Worm (Caenorhabditis elegans) whole organism, L2 larva: ENCODE measurements around the gene AH9.1.

Source experiments
- C34F6.9 ChIP-seq: fragments of 150-350 bp; optimal IDR thresholded peaks from 2 replicates; lab custom pipeline; 2014; ENCODE audit warnings: missing biosample characterization, missing genetic modification characterization
- F13H6.1 ChIP-seq: sonication (generic microtip); optimal IDR thresholded peaks from 2 replicates; lab custom pipeline; 2016; ENCODE audit warnings: missing genetic modification characterization, missing compliant biosample characterization
- Y55F3AM.14 ChIP-seq: fragments of 200-800 bp; sonication (Bioruptor generic); optimal IDR thresholded peaks from 2 replicates; lab custom pipeline; 2018; ENCODE audit warnings: mild to moderate bottlenecking, missing genetic modification characterization, missing compliant biosample characterization
- alr-1 ChIP-seq: fragments of 150-350 bp; optimal IDR thresholded peaks from 2 replicates; lab custom pipeline; 2014; ENCODE audit warnings: missing biosample characterization, missing genetic modification characterization
- ama-1 ChIP-seq: fragments of 150-350 bp; optimal IDR thresholded peaks from 2 replicates; lab custom pipeline; 2018; ENCODE audit warnings: inconsistent platforms
- blmp-1 ChIP-seq: sonication (generic microtip); optimal IDR thresholded peaks from 2 replicates; lab custom pipeline; 2017; ENCODE audit warnings: missing genetic modification characterization, mild to moderate bottlenecking, missing compliant biosample characterization, antibody characterized with exemption, moderate library complexity; ENCODE audit not compliant: insufficient read depth
- ceh-16 ChIP-seq: fragments of 150-350 bp; optimal IDR thresholded peaks from 2 replicates; lab custom pipeline; 2014; ENCODE audit warnings: missing biosample characterization, missing genetic modification characterization
- ceh-82 ChIP-seq: fragments of 150-350 bp; optimal IDR thresholded peaks from 2 replicates; lab custom pipeline; 2014; ENCODE audit warnings: missing biosample characterization, missing genetic modification characterization
- egl-27 ChIP-seq: sonication (generic microtip); optimal IDR thresholded peaks from 3 replicates; lab custom pipeline; 2017; ENCODE audit warnings: missing biosample characterization, missing genetic modification reagents, missing genetic modification characterization
- elt-1 ChIP-seq: fragments of 150-350 bp; optimal IDR thresholded peaks from 2 replicates; lab custom pipeline; 2014; ENCODE audit warnings: missing biosample characterization, missing genetic modification characterization
- fos-1 ChIP-seq: fragments of 150-350 bp; optimal IDR thresholded peaks from 2 replicates; lab custom pipeline; 2014; ENCODE audit warnings: missing biosample characterization, missing genetic modification characterization
- gmeb-1 ChIP-seq: fragments of 150-350 bp; optimal IDR thresholded peaks from 2 replicates; lab custom pipeline; 2014; ENCODE audit warnings: missing biosample characterization, missing genetic modification characterization
- lin-11 ChIP-seq: fragments of 150-350 bp; sonication (generic microtip); optimal IDR thresholded peaks from 2 replicates; lab custom pipeline; 2014; ENCODE audit warnings: missing biosample characterization, missing genetic modification characterization, inconsistent platforms, mixed read lengths
- lin-13 ChIP-seq: fragments of 150-350 bp; optimal IDR thresholded peaks from 2 replicates; lab custom pipeline; 2014; ENCODE audit warnings: missing biosample characterization, missing genetic modification reagents, missing genetic modification characterization
- lin-39 ChIP-seq: fragments of 150-350 bp; optimal IDR thresholded peaks from 2 replicates; lab custom pipeline; 2014; ENCODE audit warnings: missing biosample characterization, missing genetic modification reagents, missing genetic modification characterization
- lsy-2 ChIP-seq, 2 experiments: fragments of 150-350 bp in 1 of 2; sonication (generic microtip) in 1 of 2; optimal IDR thresholded peaks; 2 replicates each; lab custom pipeline; 2014 to 2017; ENCODE audit warnings: missing biosample characterization in 2 of 2, missing genetic modification characterization in 2 of 2
- mab-5 ChIP-seq: fragments of 150-350 bp; optimal IDR thresholded peaks from 2 replicates; lab custom pipeline; 2014; ENCODE audit warnings: missing biosample characterization, missing genetic modification characterization
- mbf-1 ChIP-seq: sonication (generic microtip); optimal IDR thresholded peaks from 2 replicates; lab custom pipeline; 2017; ENCODE audit warnings: missing biosample characterization, missing genetic modification characterization
- mdl-1 ChIP-seq, 2 experiments: fragments of 150-350 bp in 1 of 2; sonication (generic microtip) in 1 of 2; optimal IDR thresholded peaks; 2 replicates each; lab custom pipeline; 2017; ENCODE audit warnings: missing biosample characterization in 2 of 2, missing genetic modification characterization in 2 of 2
- nhr-11 ChIP-seq: fragments of 150-350 bp; optimal IDR thresholded peaks from 2 replicates; lab custom pipeline; 2014; ENCODE audit warnings: missing biosample characterization, missing genetic modification characterization
- nhr-12 ChIP-seq: fragments of 150-350 bp; optimal IDR thresholded peaks from 2 replicates; lab custom pipeline; 2014; ENCODE audit warnings: missing biosample characterization, missing genetic modification characterization
- nhr-21 ChIP-seq: fragments of 150-350 bp; optimal IDR thresholded peaks from 2 replicates; lab custom pipeline; 2014; ENCODE audit warnings: missing biosample characterization, missing genetic modification characterization
- nhr-23 ChIP-seq: fragments of 150-350 bp; optimal IDR thresholded peaks from 2 replicates; lab custom pipeline; 2014; ENCODE audit warnings: missing biosample characterization, missing genetic modification reagents, missing genetic modification characterization
- nhr-237 ChIP-seq: fragments of 150-350 bp; optimal IDR thresholded peaks from 2 replicates; lab custom pipeline; 2014; ENCODE audit warnings: missing biosample characterization, missing genetic modification characterization
- nhr-25 ChIP-seq: fragments of 150-350 bp; sonication (generic microtip); optimal IDR thresholded peaks from 3 replicates; lab custom pipeline; 2014; ENCODE audit warnings: missing biosample characterization, missing genetic modification characterization
- nhr-6 ChIP-seq: fragments of 150-350 bp; optimal IDR thresholded peaks from 2 replicates; lab custom pipeline; 2014; ENCODE audit warnings: missing biosample characterization, missing genetic modification characterization
- peb-1 ChIP-seq: fragments of 150-350 bp; optimal IDR thresholded peaks from 2 replicates; lab custom pipeline; 2014; ENCODE audit warnings: missing biosample characterization, missing genetic modification characterization
- sem-4 ChIP-seq: fragments of 150-350 bp; optimal IDR thresholded peaks from 2 replicates; lab custom pipeline; 2014; ENCODE audit warnings: missing biosample characterization, missing genetic modification reagents, missing genetic modification characterization
- skn-1 ChIP-seq: sonication (generic microtip); optimal IDR thresholded peaks from 2 replicates; lab custom pipeline; 2017; ENCODE audit warnings: missing biosample characterization, missing genetic modification characterization
- sma-9 ChIP-seq, 2 experiments: fragments of 150-350 bp in 1 of 2; sonication (generic microtip) in 1 of 2; optimal IDR thresholded peaks; 2 replicates each; lab custom pipeline; 2014 to 2016; ENCODE audit warnings: missing genetic modification characterization in 2 of 2, mild to moderate bottlenecking in 1 of 2, missing biosample characterization in 1 of 2, missing compliant biosample characterization in 1 of 2, missing genetic modification reagents in 1 of 2, moderate library complexity in 1 of 2
- snpc-4 ChIP-seq: fragments of 150-350 bp; optimal IDR thresholded peaks from 2 replicates; lab custom pipeline; 2014; ENCODE audit warnings: missing biosample characterization, missing genetic modification characterization
- unc-39 ChIP-seq: fragments of 150-350 bp; optimal IDR thresholded peaks from 2 replicates; lab custom pipeline; 2014; ENCODE audit warnings: missing biosample characterization, missing genetic modification characterization
- unc-55 ChIP-seq: fragments of 150-350 bp; sonication (generic microtip); optimal IDR thresholded peaks from 3 replicates; lab custom pipeline; 2014; ENCODE audit warnings: missing biosample characterization, missing genetic modification reagents, missing genetic modification characterization
- unc-62 ChIP-seq: fragments of 150-350 bp; optimal IDR thresholded peaks from 2 replicates; lab custom pipeline; 2014; ENCODE audit warnings: missing biosample characterization, missing genetic modification reagents, missing genetic modification characterization
- zag-1 ChIP-seq: fragments of 150-350 bp; optimal IDR thresholded peaks from 2 replicates; lab custom pipeline; 2014; ENCODE audit warnings: missing biosample characterization, missing genetic modification characterization
- ztf-4 ChIP-seq: fragments of 150-350 bp; optimal IDR thresholded peaks from 2 replicates; lab custom pipeline; 2014; ENCODE audit warnings: missing biosample characterization, missing genetic modification characterization

AH9.1 gene

DNA sequence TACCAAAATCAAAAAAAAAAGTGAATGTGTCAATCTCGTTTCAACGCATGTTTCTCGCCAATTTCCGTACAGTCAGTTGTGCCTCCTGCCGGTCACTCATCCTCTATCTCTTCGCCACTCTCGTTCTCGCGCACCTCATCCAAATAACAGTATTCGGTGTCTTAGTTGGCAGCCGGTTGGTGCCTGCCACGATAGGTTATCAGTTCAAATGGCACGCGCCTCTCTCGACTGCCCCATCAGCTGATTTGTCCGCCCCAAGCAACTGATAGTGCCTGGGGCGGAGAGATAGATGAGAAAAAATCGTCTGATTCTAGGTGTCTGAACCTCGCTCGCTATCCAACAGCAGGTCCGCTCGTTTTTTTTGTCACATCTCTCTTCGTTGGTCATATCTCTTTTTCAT lies 31.7 kb downstream of the AH9.1 start (continued):
- TF ChIP-seq F13H6.1 (tag; lab: Kevin White, UChicago) (peak; percentile 52), mab-5 (tag; lab: Kevin White, UChicago) (no peak), peb-1 (tag; lab: Kevin White, UChicago) (peak; percentile 98), ama-1 (lab: Kevin White, UChicago) (no peak), ceh-16 (tag; lab: Kevin White, UChicago) (no peak), nhr-12 (tag; lab: Kevin White, UChicago) (no peak), gmeb-1 (tag; lab: Kevin White, UChicago) (peak; percentile 45), lsy-2 (tag; optimal IDR thresholded peaks at IDR 0.05; lab: Kevin White, UChicago) (peak in 1 of 2 experiments; percentile 27), elt-1 (tag; lab: Kevin White, UChicago) (no peak), lin-39 (tag; lab: Kevin White, UChicago) (no peak), unc-55 (GFP tag; lab: Kevin White, UChicago) (no peak), nhr-11 (tag; lab: Kevin White, UChicago) (no peak), skn-1 (tag; lab: Kevin White, UChicago) (no peak), snpc-4 (tag; lab: Kevin White, UChicago) (no peak), nhr-25 (tag; lab: Kevin White, UChicago) (peak; percentile 11), mbf-1 (tag; lab: Kevin White, UChicago) (no peak), egl-27 (tag; lab: Kevin White, UChicago) (peak; percentile 65), alr-1 (tag; lab: Kevin White, UChicago) (no peak), nhr-23 (tag; lab: Kevin White, UChicago) (no peak), fos-1 (tag; lab: Kevin White, UChicago) (peak; percentile 47)

- TF ChIP-seq lin-39 (tag; lab: Kevin White, UChicago) (no peak), nhr-23 (tag; lab: Kevin White, UChicago) (no peak), blmp-1 (peak; percentile 8), mdl-1 (tag; optimal IDR thresholded peaks at IDR 0.05; lab: Kevin White, UChicago) (no peak), lin-11 (no peak), peb-1 (tag; lab: Kevin White, UChicago) (peak; percentile 92), sem-4 (tag; lab: Kevin White, UChicago) (no peak)
- TF ChIP-seq, all 48 proteins: peak for 2
Measured at ce11 chrX:2214454-2214853, 32.4 kb downstream of the AH9.1 start.

DNA sequence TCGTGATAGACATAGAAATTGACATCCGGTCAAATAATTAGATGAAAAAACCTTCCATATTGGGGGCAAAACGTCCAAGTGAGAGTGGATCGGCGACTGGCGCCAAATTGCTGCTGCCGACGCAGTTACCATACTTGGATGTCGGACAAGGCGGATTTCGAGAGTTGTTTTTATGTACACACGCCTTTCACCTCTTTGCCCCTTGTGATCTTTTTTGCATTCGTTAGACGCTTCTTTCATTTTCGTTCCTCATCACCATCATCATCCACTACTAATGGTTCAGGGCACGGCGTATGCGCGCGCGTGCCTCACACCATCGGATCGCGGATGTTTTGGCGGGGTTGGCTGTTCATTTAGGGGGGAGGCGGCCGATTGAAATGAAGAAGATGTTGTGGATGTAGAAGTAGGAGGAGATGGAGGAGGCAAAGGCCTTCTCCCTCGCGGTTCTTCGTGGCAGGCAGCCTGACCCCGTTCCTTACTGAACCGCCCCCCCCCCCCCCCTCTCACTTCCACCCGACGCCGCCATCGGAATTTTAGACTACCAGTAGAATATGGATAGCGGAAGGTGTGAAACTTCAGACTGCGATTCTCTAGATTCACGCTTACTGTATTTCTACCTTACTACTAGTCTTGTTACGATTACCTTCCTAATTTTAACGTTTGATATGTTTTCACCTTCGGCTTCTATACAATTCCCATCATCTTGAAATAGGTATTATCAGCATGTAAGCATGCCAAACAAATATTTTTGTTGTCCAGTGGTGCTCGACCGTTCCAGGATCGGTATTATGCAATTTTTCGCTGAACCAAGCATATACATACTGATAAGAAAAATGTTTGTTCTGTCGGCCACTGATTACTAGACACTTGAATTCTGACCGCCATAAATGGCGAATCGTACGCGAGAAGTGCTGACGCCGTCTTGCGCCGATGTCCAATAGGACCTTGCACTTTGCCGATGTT lies 33.1 kb downstream of the AH9.1 start:
- TF ChIP-seq unc-39: no peak
- TF ChIP-seq ceh-16 (tag; lab: Kevin White, UChicago): no peak
- no peak for TF ChIP-seq egl-27 (tag; lab: Kevin White, UChicago)
- TF ChIP-seq zag-1: no peak
- TF ChIP-seq nhr-6 (tag; lab: Kevin White, UChicago): no peak
- no peak for TF ChIP-seq sma-9 (GFP tag; optimal IDR thresholded peaks at IDR 0.05; lab: Kevin White, UChicago)
- no peak for TF ChIP-seq sma-9 (tag; optimal IDR thresholded peaks at IDR 0.05; lab: Kevin White, UChicago)
- no peak for TF ChIP-seq F13H6.1 (tag; lab: Kevin White, UChicago)
- no peak for TF ChIP-seq ztf-4
- TF ChIP-seq Y55F3AM.14 (GFP tag; lab: Kevin White, UChicago): no peak
- no peak for TF ChIP-seq lin-13 (GFP tag; lab: Kevin White, UChicago)
- TF ChIP-seq nhr-21: no peak
- TF ChIP-seq unc-62: no peak
- no peak for TF ChIP-seq ceh-82
- no peak for TF ChIP-seq C34F6.9
- TF ChIP-seq unc-55 (GFP tag; lab: Kevin White, UChicago): no peak
- no peak for TF ChIP-seq nhr-237 (tag; lab: Kevin White, UChicago)
- no peak for TF ChIP-seq mab-5 (tag; lab: Kevin White, UChicago)
